Fruit fly (Drosophila melanogaster): ENCODE results near the gene CG46306.
A peak's percentile ranks its signal among the peaks of the same experiment; 100 is the strongest.

Gene CG46306

DNA sequence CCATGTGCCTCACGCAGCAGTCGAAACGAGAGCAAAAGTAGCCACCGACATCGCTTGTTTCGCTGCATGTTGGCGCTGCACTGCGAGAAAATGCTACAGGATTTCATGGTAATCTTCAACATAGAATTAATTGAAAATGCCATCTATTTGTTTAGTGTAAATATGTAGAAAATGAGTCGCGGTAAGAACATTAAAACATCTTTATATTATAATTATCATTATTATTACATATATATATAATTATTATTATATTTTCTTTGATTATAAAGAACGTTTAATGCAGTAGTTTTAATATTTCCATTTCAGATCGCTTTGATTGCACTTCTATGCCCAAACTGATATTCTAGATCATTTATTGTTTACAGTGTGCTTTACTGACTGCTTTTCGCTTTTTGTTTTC is 37.7 kb upstream of the CG46306 start (continued):
- TF ChIP-seq CG8924 (tag; optimal IDR thresholded peaks at IDR 0.05) (peak; percentile 8), sc (optimal IDR thresholded peaks at IDR 0.05) (no peak), sc (GFP tag; optimal IDR thresholded peaks at IDR 0.05) (no peak), ATbp (GFP tag; optimal IDR thresholded peaks at IDR 0.05) (peak; percentile 33), Ssrp (tag; optimal IDR thresholded peaks at IDR 0.05) (peak; percentile 16), grau (tag; optimal IDR thresholded peaks at IDR 0.05) (peak; percentile 3), phol (tag; optimal IDR thresholded peaks at IDR 0.05) (peak; percentile 16), gem (tag; optimal IDR thresholded peaks at IDR 0.05) (peak; percentile 60), Med (GFP tag) (peak; percentile 5), CG17361 (GFP tag; IDR thresholded peaks at IDR 0.05) (peak; percentile 35; the same call in 1 of the 3 replicates), CTCF (GFP tag; optimal IDR thresholded peaks at IDR 0.05) (no peak), Sox100B (GFP tag; optimal IDR thresholded peaks at IDR 0.05) (peak; percentile 16), CG8388 (GFP tag; optimal IDR thresholded peaks at IDR 0.05) (peak; percentile 19), CG15601 (tag; optimal IDR thresholded peaks at IDR 0.05) (peak; percentile 12), corto (GFP tag; optimal IDR thresholded peaks at IDR 0.05) (no peak), CG17829 (tag; optimal IDR thresholded peaks at IDR 0.05) (peak; percentile 1), Sox102F (GFP tag; optimal IDR thresholded peaks at IDR 0.05) (peak; percentile 34), dmrt11E (tag; optimal IDR thresholded peaks at IDR 0.05) (peak; percentile 16), Oli (tag; optimal IDR thresholded peaks at IDR 0.05) (peak; percentile 38), bsh (GFP tag; optimal IDR thresholded peaks at IDR 0.05) (peak in 1 of 2 experiments; percentile 46), Ptx1 (GFP tag; IDR thresholded peaks at IDR 0.05) (0 out of 2 replicates have a peak, but pooled peaks have one; percentile 21), Dek (tag; optimal IDR thresholded peaks at IDR 0.05) (no peak), PHDP (tag; optimal IDR thresholded peaks at IDR 0.05) (peak; percentile 3), CG2712 (tag; optimal IDR thresholded peaks at IDR 0.05) (peak; percentile 32), CG13424 (tag; optimal IDR thresholded peaks at IDR 0.05) (peak; percentile 11), CoRest (tag; optimal IDR thresholded peaks at IDR 0.05) (peak; percentile 12), slp2 (GFP tag; optimal IDR thresholded peaks at IDR 0.05) (no peak), CG7839 (tag; optimal IDR thresholded peaks at IDR 0.05) (peak; percentile 19), mirr (GFP tag; optimal IDR thresholded peaks at IDR 0.05) (no peak), CG2678 (tag; optimal IDR thresholded peaks at IDR 0.05) (peak; percentile 14)

DNA sequence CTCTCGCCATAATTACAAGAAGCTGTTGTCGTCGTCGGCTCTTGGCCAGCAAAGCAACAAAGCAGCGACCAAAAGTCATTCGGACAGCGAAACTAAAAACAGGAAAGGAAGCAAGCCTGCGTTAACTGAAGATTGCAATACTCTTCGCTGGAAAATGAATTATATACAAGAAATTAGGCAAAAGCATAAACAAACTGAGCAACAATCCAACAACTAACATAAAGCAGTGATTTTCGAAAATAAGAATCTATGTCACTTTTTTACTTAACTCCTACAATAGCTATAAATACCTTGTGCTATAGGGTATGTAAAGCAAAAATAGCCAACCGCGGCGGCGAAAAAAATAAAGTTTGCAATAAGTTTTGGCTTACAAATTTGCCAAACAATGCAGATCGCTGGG is 36.5 kb upstream of the CG46306 start:
- no peak for TF ChIP-seq CG4282 (GFP tag; optimal IDR thresholded peaks at IDR 0.05)
- TF ChIP-seq Drgx (GFP tag; IDR thresholded peaks at IDR 0.05), result peak; percentile 80
- no peak for TF ChIP-seq H15 (GFP tag; IDR thresholded peaks at IDR 0.05)
- no peak for TF ChIP-seq CG2712 (tag; optimal IDR thresholded peaks at IDR 0.05)
- TF ChIP-seq CG2875 (GFP tag; optimal IDR thresholded peaks at IDR 0.05), result no peak
- no peak for TF ChIP-seq CG8924 (tag; optimal IDR thresholded peaks at IDR 0.05)
- no peak for TF ChIP-seq psq (GFP tag; optimal IDR thresholded peaks at IDR 0.05)
- TF ChIP-seq bsh (GFP tag; optimal IDR thresholded peaks at IDR 0.05), result peak in 1 of 2 experiments; percentile 63
- TF ChIP-seq CG10462 (GFP tag; optimal IDR thresholded peaks at IDR 0.05), result no peak
- no peak for TF ChIP-seq CoRest (tag; optimal IDR thresholded peaks at IDR 0.05)
- TF ChIP-seq CG12071 (GFP tag; optimal IDR thresholded peaks at IDR 0.05), result no peak
- TF ChIP-seq HLHmδ (GFP tag; optimal IDR thresholded peaks at IDR 0.05), result no peak

DNA sequence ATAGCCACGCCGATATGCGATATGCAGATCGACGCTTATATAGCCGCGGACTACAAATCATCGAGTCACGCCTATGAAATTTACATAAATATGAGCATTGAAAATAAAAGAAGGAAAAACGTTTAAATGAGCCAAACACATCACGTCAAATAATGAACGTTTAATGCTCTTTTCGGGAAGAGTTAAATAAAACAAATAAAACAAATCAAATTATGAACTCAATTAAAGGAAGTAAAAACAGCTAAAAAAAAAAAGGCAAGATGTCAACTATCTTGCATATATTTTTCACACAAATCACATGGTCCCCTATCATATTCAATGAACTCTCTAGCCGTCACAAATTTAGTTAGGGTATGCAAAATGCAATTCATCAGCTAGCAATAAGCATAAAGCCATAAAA is 32.3 kb upstream of the CG46306 start:
- TF ChIP-seq da (GFP tag; optimal IDR thresholded peaks at IDR 0.05), result no peak
- TF ChIP-seq Lim3 (GFP tag; IDR thresholded peaks at IDR 0.05), result no peak
- no peak for TF ChIP-seq CG18011 (GFP tag; optimal IDR thresholded peaks at IDR 0.05)
- TF ChIP-seq Myb (GFP tag; optimal IDR thresholded peaks at IDR 0.05), result no peak
- TF ChIP-seq fd64A (GFP tag; optimal IDR thresholded peaks at IDR 0.05), result no peak
- TF ChIP-seq Adf1 (GFP tag; IDR thresholded peaks at IDR 0.05), result no peak
- no peak for TF ChIP-seq fu2 (GFP tag; optimal IDR thresholded peaks at IDR 0.05)
- TF ChIP-seq Hr51 (GFP tag; optimal IDR thresholded peaks at IDR 0.05), result peak in 1 of 2 experiments; percentile 58
- peak; percentile 23 for TF ChIP-seq Oli (tag; optimal IDR thresholded peaks at IDR 0.05)
- TF ChIP-seq E2f1 (GFP tag; IDR thresholded peaks at IDR 0.05), result no peak
- no peak for TF ChIP-seq CG34376 (GFP tag; optimal IDR thresholded peaks at IDR 0.05)
- TF ChIP-seq CG8924 (tag; optimal IDR thresholded peaks at IDR 0.05), result peak; percentile 14
- no peak for TF ChIP-seq bigmax (GFP tag; optimal IDR thresholded peaks at IDR 0.05)
- peak; percentile 5 for TF ChIP-seq salm (tag; optimal IDR thresholded peaks at IDR 0.05)

All from whole organism, embryonic.